Fruit fly (Drosophila melanogaster): ENCODE data around the gene mrn.

mrn gene

DNA sequence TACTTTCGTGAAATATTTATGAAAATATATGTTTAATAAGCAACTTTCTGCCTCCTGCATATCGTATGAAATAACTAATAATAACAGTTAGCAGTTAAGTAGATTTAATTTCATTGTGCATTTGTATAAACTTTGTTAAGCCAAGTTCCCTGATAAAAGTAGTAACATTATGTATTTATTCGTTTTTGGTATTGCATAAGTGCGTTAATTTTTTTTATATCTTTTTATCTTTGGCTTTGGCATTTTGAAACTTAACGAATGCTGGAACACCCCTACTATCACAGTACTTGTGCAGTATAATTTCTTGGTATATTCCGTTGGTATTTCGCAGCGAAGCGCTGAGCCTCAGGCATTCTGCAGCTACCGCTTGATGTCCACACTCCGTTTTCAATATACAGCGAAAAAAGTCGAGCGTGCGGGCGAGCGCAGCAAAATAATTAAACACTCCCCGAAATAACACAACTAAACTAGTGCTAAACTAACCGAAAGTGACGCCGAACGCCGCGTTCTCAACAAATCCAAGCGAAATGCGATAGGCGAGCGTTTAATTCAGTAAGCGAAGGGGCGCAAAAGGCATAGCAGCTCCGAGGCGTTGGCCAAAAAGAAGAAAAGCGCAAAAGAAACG lies 8.3 kb upstream of the mrn start, which contains the start of gene RhoGAP71E:
Gene RhoGAP71E, plus strand, starts transcription at position 347 of the 625 bp plus-strand sequence.
- TF ChIP-seq Nf-YA (GFP tag; IDR thresholded peaks at IDR 0.05) (0 out of 2 replicates have a peak, but pooled peaks have one; percentile 30), Hmr (GFP tag; optimal IDR thresholded peaks at IDR 0.05) (peak; percentile 55), Opbp (GFP tag; IDR thresholded peaks at IDR 0.05; ENCODE audit: partially characterized antibody) (peak; percentile 66; the same call in 2 of the 3 replicates), chm (GFP tag; IDR thresholded peaks at IDR 0.05) (peak; percentile 89), ATbp (GFP tag; optimal IDR thresholded peaks at IDR 0.05) (no peak), Dip2 (GFP tag; IDR thresholded peaks at IDR 0.05) (no peak), bcd (GFP tag; optimal IDR thresholded peaks at IDR 0.05) (no peak), fu2 (GFP tag; optimal IDR thresholded peaks at IDR 0.05) (no peak), tll (GFP tag; optimal IDR thresholded peaks at IDR 0.05) (no peak), slbo (GFP tag; IDR thresholded peaks at IDR 0.05) (peak; percentile 60), E2f2 (GFP tag; IDR thresholded peaks at IDR 0.05) (peak; percentile 27), schlank (tag; optimal IDR thresholded peaks at IDR 0.05) (no peak), B-H2 (GFP tag; optimal IDR thresholded peaks at IDR 0.05) (peak; percentile 8), rib (GFP tag; IDR thresholded peaks at IDR 0.05) (peak; percentile 54), CG8281 (tag; optimal IDR thresholded peaks at IDR 0.05) (no peak), CkIIα-i1 (GFP tag; IDR thresholded peaks at IDR 0.05) (no peak), Ravus (GFP tag; IDR thresholded peaks at IDR 0.05) (no peak), pum (GFP tag; optimal IDR thresholded peaks at IDR 0.05) (no peak), Optix (GFP tag; IDR thresholded peaks at IDR 0.05) (no peak), CG7357 (GFP tag; IDR thresholded peaks at IDR 0.05) (no peak), CG4424 (GFP tag; optimal IDR thresholded peaks at IDR 0.05) (no peak), CG9876 (GFP tag; optimal IDR thresholded peaks at IDR 0.05) (no peak), CG17802 (tag; optimal IDR thresholded peaks at IDR 0.05) (no peak), CG17328 (GFP tag; IDR thresholded peaks at IDR 0.05) (peak; percentile 46; the same call in 1 of the 2 replicates), nau (GFP tag; optimal IDR thresholded peaks at IDR 0.05) (peak; percentile 17), CG6791 (GFP tag; IDR thresholded peaks at IDR 0.05; ENCODE audit: partially characterized antibody) (no peak), CG11560 (tag; IDR thresholded peaks at IDR 0.05) (no peak), CG11695 (GFP tag; IDR thresholded peaks at IDR 0.05) (peak; percentile 63; the same call in 2 of the 3 replicates), peb (GFP tag; IDR thresholded peaks at IDR 0.05) (no peak), danr (GFP tag; IDR thresholded peaks at IDR 0.05) (no peak), CG12659 (GFP tag; optimal IDR thresholded peaks at IDR 0.05) (peak; percentile 62), CG13123 (GFP tag; optimal IDR thresholded peaks at IDR 0.05) (peak; percentile 7), CG6272 (GFP tag; IDR thresholded peaks at IDR 0.05) (no peak), CG3995 (GFP tag; optimal IDR thresholded peaks at IDR 0.05) (peak; percentile 3), CG6813 (GFP tag; optimal IDR thresholded peaks at IDR 0.05) (peak; percentile 32), CG12071 (GFP tag; optimal IDR thresholded peaks at IDR 0.05) (peak; percentile 21), CG6765 (GFP tag; optimal IDR thresholded peaks at IDR 0.05) (peak; percentile 10), hb (GFP tag; IDR thresholded peaks at IDR 0.05; ENCODE audit: partially characterized antibody) (no peak), lmd (GFP tag; IDR thresholded peaks at IDR 0.05) (peak; percentile 32; the same call in 1 of the 2 replicates), Camta (GFP tag; optimal IDR thresholded peaks at IDR 0.05) (no peak), CG3838 (GFP tag; optimal IDR thresholded peaks at IDR 0.05) (no peak), Max (GFP tag; optimal IDR thresholded peaks at IDR 0.05) (peak; percentile 29), abd-A (tag; optimal IDR thresholded peaks at IDR 0.05) (no peak), Doc2 (GFP tag; IDR thresholded peaks at IDR 0.05) (no peak), CG11696 (GFP tag; IDR thresholded peaks at IDR 0.05) (peak; percentile 36; the same call in 1 of the 2 replicates), zen2 (GFP tag; IDR thresholded peaks at IDR 0.05; ENCODE audit: partially characterized antibody) (no peak), CG4404 (GFP tag; IDR thresholded peaks at IDR 0.05) (no peak), yki (optimal IDR thresholded peaks at IDR 0.05) (no peak), Trl (optimal IDR thresholded peaks at IDR 0.05) (no peak), Trl (GFP tag; optimal IDR thresholded peaks at IDR 0.05) (peak; percentile 10), ttk (GFP tag; IDR thresholded peaks at IDR 0.05) (no peak)

Data from whole organism, embryonic.